Worm (Caenorhabditis elegans) whole organism, midembryonic: ENCODE results near the gene mrpl-32.

ENCODE experiments used
- T22C8.4 ChIP-seq: fragments of 200-800 bp; sonication (Bioruptor generic); IDR thresholded peaks from 2 replicates; pipeline ENCODE4 v1.3.6; 2022; ENCODE audit warnings: missing genetic modification characterization, missing compliant biosample characterization
- cog-1 ChIP-seq: sonication (generic microtip); optimal IDR thresholded peaks from 2 replicates; lab custom pipeline; 2016; ENCODE audit warnings: missing genetic modification characterization, missing compliant biosample characterization
- flt-1 ChIP-seq: fragments of 200-800 bp; sonication (Bioruptor generic); IDR thresholded peaks from 2 replicates; pipeline ENCODE4 v1.3.6; 2022; ENCODE audit warnings: missing genetic modification characterization, missing compliant biosample characterization
- klf-2 ChIP-seq: fragments of 200-800 bp; sonication (Bioruptor generic); conservative IDR thresholded peaks from 2 replicates; pipeline ENCODE4 v1.3.6; 2022; ENCODE audit warnings: missing genetic modification reagents, missing genetic modification characterization, missing compliant biosample characterization
- med-1 ChIP-seq: sonication (generic microtip); optimal IDR thresholded peaks from 2 replicates; lab custom pipeline; 2017; ENCODE audit warnings: missing genetic modification characterization, mild to moderate bottlenecking, missing compliant biosample characterization, antibody characterized with exemption, missing genetic modification reagents; ENCODE audit not compliant: insufficient read depth
- ref-1 ChIP-seq: fragments of 200-800 bp; sonication (Bioruptor generic); conservative IDR thresholded peaks from 2 replicates; pipeline ENCODE4 v1.3.6; 2022; ENCODE audit warnings: missing genetic modification reagents, missing genetic modification characterization, missing compliant biosample characterization
- tab-1 ChIP-seq: fragments of 200-800 bp; sonication (Bioruptor generic); IDR thresholded peaks from 2 replicates; pipeline ENCODE4 v1.3.6; 2022; ENCODE audit warnings: missing genetic modification characterization, missing compliant biosample characterization
- ztf-23 ChIP-seq: fragments of 200-800 bp; sonication (Bioruptor generic); IDR thresholded peaks from 2 replicates; pipeline ENCODE4 v1.3.6; 2022; ENCODE audit warnings: missing genetic modification reagents, missing genetic modification characterization, missing compliant biosample characterization
- ztf-29 ChIP-seq: fragments of 200-800 bp; sonication (Bioruptor generic); IDR thresholded peaks from 2 replicates; pipeline ENCODE4 v1.3.6; 2022; ENCODE audit warnings: missing genetic modification reagents, missing genetic modification characterization, missing compliant biosample characterization

mrpl-32 gene

ce11 chrIII:8437763-8438414, 11.7 kb upstream of the mrpl-32 start:
- TF ChIP-seq T22C8.4 (GFP tag; lab: Robert Waterston, UW): no peak
- TF ChIP-seq med-1 (GFP tag; lab: Kevin White, UChicago): no peak
- no peak for TF ChIP-seq flt-1 (GFP tag; lab: Robert Waterston, UW)
- no peak for TF ChIP-seq ref-1 (GFP tag; lab: Robert Waterston, UW)

ce11 chrIII:8439312-8439711, 10.2 kb upstream of the mrpl-32 start, which contains the start of gene pqn-96:
Gene pqn-96, minus strand, starts transcription at chrIII:8439412.
- TF ChIP-seq cog-1 (tag; lab: Kevin White, UChicago): no peak
- TF ChIP-seq med-1 (GFP tag; lab: Kevin White, UChicago): no peak
- TF ChIP-seq tab-1 (GFP tag; lab: Robert Waterston, UW): no peak
- no peak for TF ChIP-seq flt-1 (GFP tag; lab: Robert Waterston, UW)
- no peak for TF ChIP-seq klf-2 (GFP tag; lab: Robert Waterston, UW)
- no peak for TF ChIP-seq T22C8.4 (GFP tag; lab: Robert Waterston, UW)
- TF ChIP-seq ztf-23: no peak
- no peak for TF ChIP-seq ztf-29 (GFP tag; lab: Robert Waterston, UW)
- TF ChIP-seq ref-1 (GFP tag; lab: Robert Waterston, UW): no peak

- TF ChIP-seq klf-2 (GFP tag; lab: Robert Waterston, UW): no peak
- no peak for TF ChIP-seq cog-1 (tag; lab: Kevin White, UChicago)
- TF ChIP-seq ref-1 (GFP tag; lab: Robert Waterston, UW): no peak
- TF ChIP-seq ztf-29 (GFP tag; lab: Robert Waterston, UW): no peak
- TF ChIP-seq med-1 (GFP tag; lab: Kevin White, UChicago): no peak
- TF ChIP-seq flt-1 (GFP tag; lab: Robert Waterston, UW): 0 out of 2 replicates have a peak, but pooled peaks have one; percentile 23
- no peak for TF ChIP-seq tab-1 (GFP tag; lab: Robert Waterston, UW)
Observed at ce11 chrIII:8443557-8444131, 5.9 kb upstream of the mrpl-32 start, which contains the start of gene ufbp-1. Gene ufbp-1, minus strand, starts transcription at chrIII:8443607.

DNA sequence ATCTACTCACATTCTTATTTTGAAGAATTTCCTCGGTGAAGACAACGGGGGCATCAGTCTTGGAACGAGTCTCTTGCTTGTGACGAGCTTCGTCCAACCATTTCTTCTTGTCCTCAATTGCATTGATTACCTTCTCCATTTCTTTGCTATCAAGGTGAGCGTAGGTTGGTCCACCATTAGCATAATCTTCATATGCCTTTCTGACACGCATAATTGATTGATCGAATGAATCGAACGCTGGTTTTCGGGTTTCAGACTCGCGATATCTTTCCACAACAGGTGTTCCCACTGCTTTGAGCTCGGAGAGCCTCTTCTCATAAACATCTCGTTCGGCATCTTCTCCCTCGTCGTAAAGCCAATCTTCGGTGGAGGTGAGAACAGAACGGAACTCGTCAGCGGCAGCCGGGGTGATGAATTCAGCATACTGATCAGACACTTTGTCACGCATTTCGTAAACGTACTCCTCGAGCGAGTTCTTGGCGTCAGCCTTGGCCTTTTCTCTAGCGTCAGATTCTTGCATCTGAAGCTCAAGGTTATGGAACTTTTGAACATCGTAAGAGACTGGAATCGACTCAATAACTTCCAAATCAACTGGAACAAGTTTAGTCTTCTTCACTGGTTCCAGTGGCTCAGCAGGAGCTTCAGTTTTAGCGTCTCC, 5.0 kb upstream of the mrpl-32 start:
- TF ChIP-seq ztf-23: no peak
- no peak for TF ChIP-seq ref-1 (GFP tag; lab: Robert Waterston, UW)
- no peak for TF ChIP-seq T22C8.4 (GFP tag; lab: Robert Waterston, UW)
- TF ChIP-seq med-1 (GFP tag; lab: Kevin White, UChicago): no peak
- TF ChIP-seq ztf-29 (GFP tag; lab: Robert Waterston, UW): no peak
- TF ChIP-seq klf-2 (GFP tag; lab: Robert Waterston, UW): no peak
- TF ChIP-seq cog-1 (tag; lab: Kevin White, UChicago): no peak
- TF ChIP-seq tab-1 (GFP tag; lab: Robert Waterston, UW): no peak
- TF ChIP-seq flt-1 (GFP tag; lab: Robert Waterston, UW): no peak

DNA sequence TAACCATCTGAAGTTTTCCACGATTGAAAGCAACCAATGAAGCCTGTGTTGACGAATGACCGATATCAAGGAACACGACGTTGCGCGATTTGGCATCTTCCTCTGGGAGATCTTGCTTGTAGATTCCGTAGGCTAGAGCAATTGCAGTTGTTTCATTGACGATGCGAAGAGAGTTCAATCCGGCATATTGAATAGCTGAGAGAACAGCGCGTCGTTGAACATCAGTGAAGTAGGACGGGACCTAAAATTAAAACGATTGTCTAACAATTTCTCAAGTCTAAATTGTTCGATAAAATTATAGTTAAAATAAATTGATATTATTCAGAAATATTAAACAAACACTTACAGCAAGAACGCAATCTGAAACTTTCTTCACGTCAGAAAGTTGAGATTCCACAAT, 3.5 kb upstream of the mrpl-32 start:
- TF ChIP-seq ztf-29 (GFP tag; lab: Robert Waterston, UW) (no peak), ztf-23 (no peak), T22C8.4 (GFP tag; lab: Robert Waterston, UW) (no peak), med-1 (GFP tag; lab: Kevin White, UChicago) (no peak), tab-1 (GFP tag; lab: Robert Waterston, UW) (no peak), klf-2 (GFP tag; lab: Robert Waterston, UW) (no peak), cog-1 (tag; lab: Kevin White, UChicago) (no peak), ref-1 (GFP tag; lab: Robert Waterston, UW) (no peak), flt-1 (GFP tag; lab: Robert Waterston, UW) (no peak)

- TF ChIP-seq T22C8.4 (GFP tag; lab: Robert Waterston, UW) (no peak), cog-1 (tag; lab: Kevin White, UChicago) (no peak), klf-2 (GFP tag; lab: Robert Waterston, UW) (no peak), tab-1 (GFP tag; lab: Robert Waterston, UW) (no peak), flt-1 (GFP tag; lab: Robert Waterston, UW) (no peak), ref-1 (GFP tag; lab: Robert Waterston, UW) (no peak), med-1 (GFP tag; lab: Kevin White, UChicago) (no peak), ztf-23 (no peak), ztf-29 (GFP tag; lab: Robert Waterston, UW) (no peak)
Observed at ce11 chrIII:8446534-8446933, 3.0 kb upstream of the mrpl-32 start, which contains the start of gene hsp-110. Gene hsp-110, minus strand, starts transcription at chrIII:8446909.

DNA sequence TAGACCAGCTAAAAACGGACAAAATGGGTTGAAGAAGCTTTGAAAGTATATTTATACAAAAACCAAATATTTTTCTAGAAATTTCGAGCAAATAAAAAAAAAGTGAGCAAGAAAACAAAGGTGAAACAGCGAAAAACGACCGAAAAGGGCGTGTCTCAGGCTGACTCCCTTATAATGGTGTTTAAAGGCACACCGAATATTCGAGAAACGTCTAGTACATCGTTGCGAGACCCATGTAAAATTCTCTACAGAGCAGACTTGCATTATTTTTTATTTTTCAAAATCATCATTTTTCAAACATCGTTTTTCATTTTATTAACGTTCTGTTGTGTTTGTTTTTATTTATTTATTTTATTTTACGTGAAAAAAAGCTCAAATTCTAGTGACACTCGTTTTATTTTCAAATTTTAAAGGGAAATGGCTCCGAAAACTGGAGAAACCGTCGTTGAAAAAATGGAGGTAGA, 2.6 kb upstream of the mrpl-32 start, which contains the start of gene rpn-3:
TSS of gene rpn-3 (plus strand) at position 414 of the 464 bp plus-strand sequence.
- TF ChIP-seq ztf-29 (GFP tag; lab: Robert Waterston, UW) (no peak), med-1 (GFP tag; lab: Kevin White, UChicago) (no peak), klf-2 (GFP tag; lab: Robert Waterston, UW) (no peak), tab-1 (GFP tag; lab: Robert Waterston, UW) (no peak), flt-1 (GFP tag; lab: Robert Waterston, UW) (peak; percentile 79), ztf-23 (peak; percentile 78), T22C8.4 (GFP tag; lab: Robert Waterston, UW) (no peak), cog-1 (tag; lab: Kevin White, UChicago) (peak; percentile 90), ref-1 (GFP tag; lab: Robert Waterston, UW) (no peak)

- TF ChIP-seq med-1 (GFP tag; lab: Kevin White, UChicago) (no peak), T22C8.4 (GFP tag; lab: Robert Waterston, UW) (no peak), ztf-29 (GFP tag; lab: Robert Waterston, UW) (no peak), ref-1 (GFP tag; lab: Robert Waterston, UW) (no peak), klf-2 (GFP tag; lab: Robert Waterston, UW) (no peak), tab-1 (GFP tag; lab: Robert Waterston, UW) (no peak), cog-1 (tag; lab: Kevin White, UChicago) (no peak), ztf-23 (no peak), flt-1 (GFP tag; lab: Robert Waterston, UW) (no peak)
Observed at ce11 chrIII:8450494-8450893, 937 bp downstream of the mrpl-32 start.
